Fruit fly (Drosophila melanogaster) whole organism, wandering third instar larva: ENCODE data around the gene Doa.

ENCODE experiments used
- Abd-B ChIP-seq: fragments of >200 bp; optimal IDR thresholded peaks from 2 replicates; lab custom pipeline; 2017; ENCODE audit warnings: missing biosample characterization, missing genetic modification characterization
- CG32264 ChIP-seq: fragments of 200-800 bp; sonication (Bioruptor generic); optimal IDR thresholded peaks from 2 replicates; lab custom pipeline; 2016; ENCODE audit warnings: missing biosample characterization, missing genetic modification characterization
- CG9705 ChIP-seq: fragments of 200-800 bp; sonication (Bioruptor generic); optimal IDR thresholded peaks from 2 replicates; lab custom pipeline; 2018; ENCODE audit warnings: missing biosample characterization, mild to moderate bottlenecking, missing genetic modification characterization
- CrebA ChIP-seq: fragments of 200-800 bp; sonication (Bioruptor generic); optimal IDR thresholded peaks from 2 replicates; lab custom pipeline; 2016; ENCODE audit warnings: missing biosample characterization, mild to moderate bottlenecking, missing genetic modification characterization, borderline replicate concordance
- Dfd ChIP-seq: fragments of >200 bp; optimal IDR thresholded peaks from 2 replicates; lab custom pipeline; 2017; ENCODE audit warnings: missing biosample characterization, missing genetic modification characterization
- Dif ChIP-seq: fragments of 200-275, 200-300 bp; sonication (Bioruptor generic); optimal IDR thresholded peaks from 2 replicates; lab custom pipeline; 2018; ENCODE audit warnings: missing biosample characterization, missing genetic modification characterization; ENCODE audit not compliant: partially characterized antibody
- GATAd ChIP-seq: sonication (Bioruptor generic); optimal IDR thresholded peaks from 2 replicates; lab custom pipeline; 2016; ENCODE audit warnings: missing biosample characterization, missing genetic modification characterization
- HLH106 ChIP-seq: fragments of 200-800 bp; optimal IDR thresholded peaks from 3 replicates; lab custom pipeline; 2019; ENCODE audit warnings: missing biosample characterization, mild to moderate bottlenecking, missing genetic modification characterization, moderate library complexity
- Hnf4 ChIP-seq: fragments of 200-800 bp; sonication (Bioruptor generic); optimal IDR thresholded peaks from 2 replicates; lab custom pipeline; 2016; ENCODE audit warnings: missing biosample characterization, mild to moderate bottlenecking, missing genetic modification characterization
- Hr78 ChIP-seq: fragments of >200 bp; optimal IDR thresholded peaks from 2 replicates; lab custom pipeline; 2017; ENCODE audit warnings: missing biosample characterization, missing genetic modification characterization
- Hr83 ChIP-seq: fragments of 200-300 bp; sonication (Bioruptor generic); optimal IDR thresholded peaks from 2 replicates; lab custom pipeline; 2016; ENCODE audit warnings: missing biosample characterization, mild to moderate bottlenecking, missing genetic modification characterization, moderate library complexity; ENCODE audit not compliant: poor library complexity, severe bottlenecking
- Jra ChIP-seq: sonication (Bioruptor generic); optimal IDR thresholded peaks from 2 replicates; lab custom pipeline; 2016; ENCODE audit warnings: missing biosample characterization, missing genetic modification characterization
- Mio ChIP-seq: sonication (Bioruptor generic); optimal IDR thresholded peaks from 2 replicates; lab custom pipeline; 2016; ENCODE audit warnings: missing biosample characterization, missing genetic modification characterization
- Myc ChIP-seq: fragments of >200 bp; optimal IDR thresholded peaks from 2 replicates; lab custom pipeline; 2017
- N ChIP-seq: fragments of >200 bp; optimal IDR thresholded peaks from 2 replicates; lab custom pipeline; 2018; ENCODE audit warnings: missing biosample characterization, missing external identifiers, missing genetic modification characterization
- OdsH ChIP-seq: fragments of 200-800 bp; sonication (Bioruptor generic); optimal IDR thresholded peaks from 2 replicates; lab custom pipeline; 2016; ENCODE audit warnings: missing biosample characterization, mild to moderate bottlenecking, missing genetic modification characterization
- Rel ChIP-seq, 2 experiments: fragments of 200-800 bp; sonication (Bioruptor generic) in 1 of 2; optimal IDR thresholded peaks; 2 replicates in 1 of 2; 3 replicates in 1 of 2; lab custom pipeline; 2016 to 2019; ENCODE audit warnings: mild to moderate bottlenecking in 2 of 2, missing biosample characterization in 2 of 2, missing genetic modification characterization in 2 of 2, moderate library complexity in 1 of 2
- Vsx2 ChIP-seq: fragments of 200-300, 225-300 bp; sonication (Bioruptor generic); optimal IDR thresholded peaks from 2 replicates; lab custom pipeline; 2018; ENCODE audit warnings: missing biosample characterization, missing genetic modification characterization; ENCODE audit not compliant: partially characterized antibody
- br ChIP-seq: fragments of 200-800 bp; sonication (Bioruptor generic); optimal IDR thresholded peaks from 2 replicates; lab custom pipeline; 2016; ENCODE audit warnings: missing biosample characterization, missing genetic modification characterization
- brk ChIP-seq: fragments of 200-800 bp; sonication (Bioruptor generic); optimal IDR thresholded peaks from 2 replicates; lab custom pipeline; 2016; ENCODE audit warnings: missing biosample characterization, mild to moderate bottlenecking, missing genetic modification characterization
- dl ChIP-seq, 2 experiments: fragments of 175-275, 200-275 bp in 1 of 2; fragments of 200-275 bp in 1 of 2; sonication (Bioruptor generic); optimal IDR thresholded peaks; lab custom pipeline; 2018; ENCODE audit warnings: mild to moderate bottlenecking in 2 of 2, missing biosample characterization in 2 of 2, missing genetic modification characterization in 2 of 2, moderate library complexity in 2 of 2; ENCODE audit not compliant: partially characterized antibody in 2 of 2, insufficient read depth in 1 of 2
- dmrt93B ChIP-seq: fragments of 200-800 bp; sonication (Bioruptor generic); optimal IDR thresholded peaks from 2 replicates; lab custom pipeline; 2018; ENCODE audit warnings: missing biosample characterization, mild to moderate bottlenecking, missing genetic modification characterization
- dsf ChIP-seq: sonication (Bioruptor generic); optimal IDR thresholded peaks from 2 replicates; lab custom pipeline; 2016; ENCODE audit warnings: missing biosample characterization, missing genetic modification characterization, borderline replicate concordance
- ey ChIP-seq: fragments of 200-800 bp; sonication (Bioruptor generic); optimal IDR thresholded peaks from 2 replicates; lab custom pipeline; 2016; ENCODE audit warnings: missing biosample characterization, missing genetic modification characterization
- foxo ChIP-seq, 2 experiments: fragments of 200-800 bp; sonication (Bioruptor generic); optimal IDR thresholded peaks; 2 replicates in 1 of 2; 3 replicates in 1 of 2; lab custom pipeline; 2016 to 2017; ENCODE audit warnings: missing biosample characterization in 2 of 2, missing genetic modification characterization in 2 of 2
- fru ChIP-seq: fragments of 200-800 bp; sonication (Bioruptor generic); optimal IDR thresholded peaks from 3 replicates; lab custom pipeline; 2016; ENCODE audit warnings: missing biosample characterization, mild to moderate bottlenecking, missing genetic modification characterization
- h ChIP-seq: fragments of 200-800 bp; sonication (Bioruptor generic); optimal IDR thresholded peaks from 3 replicates; lab custom pipeline; 2016; ENCODE audit warnings: missing biosample characterization, mild to moderate bottlenecking, missing genetic modification characterization
- jim ChIP-seq: fragments of 175-275, 200-325 bp; sonication (Bioruptor generic); optimal IDR thresholded peaks from 2 replicates; lab custom pipeline; 2016; ENCODE audit warnings: missing biosample characterization, mild to moderate bottlenecking, missing genetic modification characterization
- lola ChIP-seq: fragments of >200 bp; optimal IDR thresholded peaks from 2 replicates; lab custom pipeline; 2017; ENCODE audit warnings: missing biosample characterization, missing genetic modification characterization
- pan ChIP-seq: fragments of >200 bp; optimal IDR thresholded peaks from 2 replicates; lab custom pipeline; 2017
- psq ChIP-seq: fragments of 200-800 bp; sonication (Bioruptor generic); optimal IDR thresholded peaks from 3 replicates; lab custom pipeline; 2017; ENCODE audit warnings: missing biosample characterization, mild to moderate bottlenecking, missing genetic modification characterization, moderate library complexity
- rgr ChIP-seq: fragments of 200-800 bp; sonication (Bioruptor generic); optimal IDR thresholded peaks from 3 replicates; lab custom pipeline; 2016; ENCODE audit warnings: missing biosample characterization, mild to moderate bottlenecking, missing genetic modification characterization
- sage ChIP-seq: fragments of 200-800 bp; sonication (Bioruptor generic); optimal IDR thresholded peaks from 2 replicates; lab custom pipeline; 2016; ENCODE audit warnings: missing biosample characterization, mild to moderate bottlenecking, missing genetic modification characterization
- sv ChIP-seq: fragments of 200-800 bp; sonication (Bioruptor generic); optimal IDR thresholded peaks from 3 replicates; lab custom pipeline; 2016; ENCODE audit warnings: missing biosample characterization, missing genetic modification characterization
- tai ChIP-seq: sonication (Bioruptor generic); optimal IDR thresholded peaks from 2 replicates; lab custom pipeline; 2016; ENCODE audit warnings: missing biosample characterization, missing genetic modification characterization
- usp ChIP-seq: fragments of >200 bp; optimal IDR thresholded peaks from 2 replicates; lab custom pipeline; 2017; ENCODE audit warnings: missing biosample characterization, missing genetic modification characterization

Gene Doa

dm6 chr3R:28887559-28888432 is at the start of gene Doa, which contains the start of gene CG33203:
TSS of gene Doa (plus strand) at chr3R:28888073.
TSS of gene CG33203 (minus strand) at chr3R:28887709.
- TF ChIP-seq dl (GFP tag; optimal IDR thresholded peaks at IDR 0.05; lab: Kevin White, UChicago; ENCODE audit: insufficient read depth in 1 of 2, partially characterized antibody in 2 of 2) (peak in 1 of 2 experiments; percentile 6), Abd-B (GFP tag; lab: Kevin White, UChicago) (no peak), fru (GFP tag; lab: Kevin White, UChicago) (no peak), Mio (GFP tag; lab: Kevin White, UChicago) (no peak), OdsH (GFP tag; lab: Kevin White, UChicago) (no peak), Rel (GFP tag; optimal IDR thresholded peaks at IDR 0.05; lab: Kevin White, UChicago) (no peak), Rel (tag; optimal IDR thresholded peaks at IDR 0.05; lab: Kevin White, UChicago) (peak; percentile 17), h (peak; percentile 51), jim (GFP tag; lab: Kevin White, UChicago) (no peak), Hnf4 (peak; percentile 76), foxo (GFP tag; optimal IDR thresholded peaks at IDR 0.05; lab: Kevin White, UChicago) (peak in 1 of 2 experiments; percentile 53), tai (GFP tag; lab: Kevin White, UChicago) (no peak), Hr83 (GFP tag; lab: Kevin White, UChicago) (peak; percentile 79), CG32264 (GFP tag; lab: Kevin White, UChicago) (no peak), Jra (peak; percentile 38), HLH106 (tag; lab: Kevin White, UChicago) (peak; percentile 25), Hr78 (GFP tag; lab: Kevin White, UChicago) (no peak), dsf (GFP tag; lab: Kevin White, UChicago) (no peak), dmrt93B (no peak), br (GFP tag; lab: Kevin White, UChicago) (peak; percentile 8), Dfd (GFP tag; lab: Kevin White, UChicago) (no peak), rgr (peak; percentile 5), Myc (lab: Kevin White, UChicago) (peak; percentile 4)

- TF ChIP-seq fru (GFP tag; lab: Kevin White, UChicago), result no peak
- no peak for TF ChIP-seq foxo (GFP tag; optimal IDR thresholded peaks at IDR 0.05; lab: Kevin White, UChicago)
- no peak for TF ChIP-seq CG9705
- no peak for TF ChIP-seq lola (GFP tag; lab: Kevin White, UChicago)
- no peak for TF ChIP-seq pan (lab: Kevin White, UChicago)
- no peak for TF ChIP-seq Jra
- TF ChIP-seq dmrt93B, result no peak
- TF ChIP-seq Hr78 (GFP tag; lab: Kevin White, UChicago), result no peak
- TF ChIP-seq CrebA, result no peak
- TF ChIP-seq brk, result no peak
- no peak for TF ChIP-seq Dif (GFP tag; lab: Kevin White, UChicago)
- TF ChIP-seq Hnf4, result no peak
- no peak for TF ChIP-seq usp (GFP tag; lab: Kevin White, UChicago)
Measured at dm6 chr3R:28840620-28841019, 47.3 kb upstream of the Doa start.

- TF ChIP-seq Hr78 (GFP tag; lab: Kevin White, UChicago), result no peak
- TF ChIP-seq fru (GFP tag; lab: Kevin White, UChicago), result no peak
- TF ChIP-seq Rel (GFP tag; optimal IDR thresholded peaks at IDR 0.05; lab: Kevin White, UChicago), result no peak
- TF ChIP-seq Rel (tag; optimal IDR thresholded peaks at IDR 0.05; lab: Kevin White, UChicago), result no peak
- TF ChIP-seq brk, result no peak
- TF ChIP-seq rgr, result no peak
- no peak for TF ChIP-seq Dfd (GFP tag; lab: Kevin White, UChicago)
- no peak for TF ChIP-seq N (GFP tag; lab: Kevin White, UChicago)
Measured at dm6 chr3R:28841968-28842367, 45.9 kb upstream of the Doa start.

dm6 chr3R:28842431-28842830 is 45.4 kb upstream of the Doa start:
- TF ChIP-seq psq (GFP tag; lab: Kevin White, UChicago), result no peak
- TF ChIP-seq lola (GFP tag; lab: Kevin White, UChicago), result no peak
- no peak for TF ChIP-seq jim (GFP tag; lab: Kevin White, UChicago)
- TF ChIP-seq sage (GFP tag; lab: Kevin White, UChicago), result no peak
- TF ChIP-seq HLH106 (tag; lab: Kevin White, UChicago), result no peak
- TF ChIP-seq sv (GFP tag; lab: Kevin White, UChicago), result no peak
- TF ChIP-seq Vsx2 (GFP tag; lab: Kevin White, UChicago), result no peak
- TF ChIP-seq GATAd (GFP tag; lab: Kevin White, UChicago), result no peak
- no peak for TF ChIP-seq OdsH (GFP tag; lab: Kevin White, UChicago)
- TF ChIP-seq usp (GFP tag; lab: Kevin White, UChicago), result no peak
- TF ChIP-seq Dfd (GFP tag; lab: Kevin White, UChicago), result no peak
- TF ChIP-seq ey (GFP tag; lab: Kevin White, UChicago), result no peak
- TF ChIP-seq brk, result no peak
- no peak for TF ChIP-seq fru (GFP tag; lab: Kevin White, UChicago)
- no peak for TF ChIP-seq dsf (GFP tag; lab: Kevin White, UChicago)
- TF ChIP-seq tai (GFP tag; lab: Kevin White, UChicago), result no peak
- no peak for TF ChIP-seq h
- no peak for TF ChIP-seq br (GFP tag; lab: Kevin White, UChicago)
- TF ChIP-seq CG32264 (GFP tag; lab: Kevin White, UChicago), result no peak
- no peak for TF ChIP-seq N (GFP tag; lab: Kevin White, UChicago)
